Fruit fly (Drosophila melanogaster): Measurements from ENCODE around the gene CG9547.

Gene CG9547

dm6 chr2L:6461497-6461896 lies 32.8 kb downstream of the CG9547 start (continued):
- TF ChIP-seq CG8765 (GFP tag; IDR thresholded peaks at IDR 0.05) (no peak), Sox102F (GFP tag; optimal IDR thresholded peaks at IDR 0.05) (peak; percentile 45), gsb-n (tag; optimal IDR thresholded peaks at IDR 0.05) (peak; percentile 32), Hey (tag; optimal IDR thresholded peaks at IDR 0.05) (no peak), CG12659 (GFP tag; optimal IDR thresholded peaks at IDR 0.05) (peak; percentile 18), Fer2 (tag; optimal IDR thresholded peaks at IDR 0.05) (no peak), toy (GFP tag; IDR thresholded peaks at IDR 0.05) (no peak), eyg (GFP tag; optimal IDR thresholded peaks at IDR 0.05) (no peak), pnt (GFP tag; optimal IDR thresholded peaks at IDR 0.05) (no peak), CG4404 (GFP tag; IDR thresholded peaks at IDR 0.05) (no peak), Doc2 (GFP tag; IDR thresholded peaks at IDR 0.05) (no peak), CG6791 (GFP tag; IDR thresholded peaks at IDR 0.05; ENCODE audit: partially characterized antibody) (0 out of 3 replicates have a peak, but pooled peaks have one; percentile 32), CG18262 (tag; optimal IDR thresholded peaks at IDR 0.05) (peak; percentile 20), CG17568 (GFP tag; optimal IDR thresholded peaks at IDR 0.05) (peak; percentile 54), HLH4C (GFP tag; IDR thresholded peaks at IDR 0.05; ENCODE audit: partially characterized antibody) (no peak), zfh1 (GFP tag; IDR thresholded peaks at IDR 0.05) (peak; percentile 46; the same call in 1 of the 3 replicates), chinmo (GFP tag; IDR thresholded peaks at IDR 0.05; ENCODE audit: partially characterized antibody) (no peak), CG17612 (GFP tag; IDR thresholded peaks at IDR 0.05) (no peak), CG12391 (tag; optimal IDR thresholded peaks at IDR 0.05) (no peak), Six4 (GFP tag; optimal IDR thresholded peaks at IDR 0.05) (no peak), Ravus (GFP tag; IDR thresholded peaks at IDR 0.05) (no peak), gro (GFP tag; optimal IDR thresholded peaks at IDR 0.05) (no peak), HLH54F (GFP tag; optimal IDR thresholded peaks at IDR 0.05) (no peak), CG17385 (GFP tag; optimal IDR thresholded peaks at IDR 0.05) (peak; percentile 17), fu2 (GFP tag; optimal IDR thresholded peaks at IDR 0.05) (no peak), scrt (GFP tag; optimal IDR thresholded peaks at IDR 0.05) (no peak), Med (GFP tag) (peak; percentile 84), CG11696 (GFP tag; IDR thresholded peaks at IDR 0.05) (peak; percentile 55; the same call in 1 of the 2 replicates), ssp (GFP tag; IDR thresholded peaks at IDR 0.05) (no peak), stc (GFP tag; IDR thresholded peaks at IDR 0.05) (peak; percentile 43; the same call in 1 of the 2 replicates), CG31441 (GFP tag; IDR thresholded peaks at IDR 0.05) (no peak), Asciz (GFP tag; optimal IDR thresholded peaks at IDR 0.05) (peak; percentile 73), CG7987 (GFP tag; optimal IDR thresholded peaks at IDR 0.05) (peak; percentile 65), CG9215 (GFP tag; IDR thresholded peaks at IDR 0.05) (no peak), CG34376 (GFP tag; optimal IDR thresholded peaks at IDR 0.05) (no peak), Hsf (GFP tag; optimal IDR thresholded peaks at IDR 0.05) (no peak), wek (GFP tag; optimal IDR thresholded peaks at IDR 0.05) (peak; percentile 76), abd-A (tag; optimal IDR thresholded peaks at IDR 0.05) (no peak), CG1529 (GFP tag; optimal IDR thresholded peaks at IDR 0.05) (peak; percentile 52), CG8290 (GFP tag; optimal IDR thresholded peaks at IDR 0.05) (no peak), CG8290 (tag; optimal IDR thresholded peaks at IDR 0.05) (peak; percentile 28 to 58), her (GFP tag; optimal IDR thresholded peaks at IDR 0.05) (no peak), CG16863 (GFP tag; optimal IDR thresholded peaks at IDR 0.05) (no peak), kay (GFP tag; optimal IDR thresholded peaks at IDR 0.05) (no peak), pho (GFP tag; optimal IDR thresholded peaks at IDR 0.05) (no peak), Bgb (GFP tag; IDR thresholded peaks at IDR 0.05; ENCODE audit: partially characterized antibody) (no peak), CG15696 (tag; optimal IDR thresholded peaks at IDR 0.05) (no peak), pfk (GFP tag; optimal IDR thresholded peaks at IDR 0.05) (no peak), Atf3 (GFP tag; optimal IDR thresholded peaks at IDR 0.05) (no peak), CG6854 (GFP tag; optimal IDR thresholded peaks at IDR 0.05) (peak; percentile 35), ERR (GFP tag; optimal IDR thresholded peaks at IDR 0.05) (no peak), CG3995 (GFP tag; optimal IDR thresholded peaks at IDR 0.05) (no peak)

All from whole organism, embryonic.